Fruit fly (Drosophila melanogaster): ENCODE data around the gene Ilp6.

dm6 chrX:2326828-2327227 lies 7.6 kb downstream of the Ilp6 start, which contains the start of gene CG2854:
- TF ChIP-seq CG8319 (GFP tag; optimal IDR thresholded peaks at IDR 0.05) (no peak), pdm3 (GFP tag; optimal IDR thresholded peaks at IDR 0.05) (no peak), CG11294 (GFP tag; IDR thresholded peaks at IDR 0.05) (no peak), net (GFP tag; optimal IDR thresholded peaks at IDR 0.05) (no peak)
